Worm (Caenorhabditis elegans) whole organism, midembryonic: ENCODE results near the gene srj-5.

ENCODE experiments used
- T22C8.4 ChIP-seq: fragments of 200-800 bp; sonication (Bioruptor generic); IDR thresholded peaks from 2 replicates; pipeline ENCODE4 v1.3.6; 2022; ENCODE audit warnings: missing genetic modification characterization, missing compliant biosample characterization
- cog-1 ChIP-seq: sonication (generic microtip); optimal IDR thresholded peaks from 2 replicates; lab custom pipeline; 2016; ENCODE audit warnings: missing genetic modification characterization, missing compliant biosample characterization
- flt-1 ChIP-seq: fragments of 200-800 bp; sonication (Bioruptor generic); IDR thresholded peaks from 2 replicates; pipeline ENCODE4 v1.3.6; 2022; ENCODE audit warnings: missing genetic modification characterization, missing compliant biosample characterization
- klf-2 ChIP-seq: fragments of 200-800 bp; sonication (Bioruptor generic); conservative IDR thresholded peaks from 2 replicates; pipeline ENCODE4 v1.3.6; 2022; ENCODE audit warnings: missing genetic modification reagents, missing genetic modification characterization, missing compliant biosample characterization
- ref-1 ChIP-seq: fragments of 200-800 bp; sonication (Bioruptor generic); conservative IDR thresholded peaks from 2 replicates; pipeline ENCODE4 v1.3.6; 2022; ENCODE audit warnings: missing genetic modification reagents, missing genetic modification characterization, missing compliant biosample characterization
- tab-1 ChIP-seq: fragments of 200-800 bp; sonication (Bioruptor generic); IDR thresholded peaks from 2 replicates; pipeline ENCODE4 v1.3.6; 2022; ENCODE audit warnings: missing genetic modification characterization, missing compliant biosample characterization

DNA sequence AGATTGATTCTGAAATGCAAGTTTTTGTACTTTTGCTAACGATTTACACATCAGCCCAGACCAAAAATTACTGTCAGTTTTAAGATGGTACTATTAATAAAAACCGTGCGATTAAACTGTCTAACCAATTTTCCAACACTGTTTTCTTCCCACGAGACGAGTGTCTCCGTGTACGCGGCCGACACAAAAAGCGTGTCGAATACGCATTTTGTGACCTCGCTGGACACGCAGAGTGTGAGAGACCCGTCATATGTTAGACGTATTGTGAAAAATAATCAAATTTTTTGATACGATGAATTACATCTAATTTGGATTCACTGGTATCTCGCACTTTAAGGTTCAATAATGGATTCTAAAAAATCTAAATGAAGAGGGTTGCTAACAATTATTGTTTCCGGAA, 17.2 kb downstream of the srj-5 start:
- TF ChIP-seq klf-2 (GFP tag; lab: Robert Waterston, UW), result no peak
- TF ChIP-seq tab-1 (GFP tag; lab: Robert Waterston, UW), result no peak
- no peak for TF ChIP-seq T22C8.4 (GFP tag; lab: Robert Waterston, UW)
- TF ChIP-seq ref-1, result no peak
- no peak for TF ChIP-seq flt-1
- no peak for TF ChIP-seq cog-1 (tag; lab: Kevin White, UChicago)
